Fruit fly (Drosophila melanogaster): Measurements from ENCODE around the gene Gr36c.

The Gr36c gene

dm6 chr2L:17221462-17221861 lies 41.3 kb downstream of the Gr36c start:
- TF ChIP-seq h (optimal IDR thresholded peaks at IDR 0.05) (no peak), insv (optimal IDR thresholded peaks at IDR 0.05) (no peak), psq (optimal IDR thresholded peaks at IDR 0.05) (no peak)

- TF ChIP-seq psq (optimal IDR thresholded peaks at IDR 0.05) (no peak), ttk (optimal IDR thresholded peaks at IDR 0.05) (no peak), insv (optimal IDR thresholded peaks at IDR 0.05) (no peak), h (optimal IDR thresholded peaks at IDR 0.05) (no peak), Myc (optimal IDR thresholded peaks at IDR 0.05) (no peak), Sin3A (optimal IDR thresholded peaks at IDR 0.05) (no peak)
Observed at dm6 chr2L:17222176-17222575, 42.0 kb downstream of the Gr36c start.

dm6 chr2L:17223493-17223892 lies 43.4 kb downstream of the Gr36c start:
- TF ChIP-seq Sin3A (optimal IDR thresholded peaks at IDR 0.05) (no peak), Myc (optimal IDR thresholded peaks at IDR 0.05) (no peak), ttk (optimal IDR thresholded peaks at IDR 0.05) (no peak), psq (optimal IDR thresholded peaks at IDR 0.05) (no peak), h (optimal IDR thresholded peaks at IDR 0.05) (no peak), insv (optimal IDR thresholded peaks at IDR 0.05) (no peak)

dm6 chr2L:17227102-17227501 lies 47.0 kb downstream of the Gr36c start:
- no peak for TF ChIP-seq insv (optimal IDR thresholded peaks at IDR 0.05)
- no peak for TF ChIP-seq h (optimal IDR thresholded peaks at IDR 0.05)
- TF ChIP-seq ttk (optimal IDR thresholded peaks at IDR 0.05) = no peak
- no peak for TF ChIP-seq Myc (optimal IDR thresholded peaks at IDR 0.05)
- no peak for TF ChIP-seq Sin3A (optimal IDR thresholded peaks at IDR 0.05)
- TF ChIP-seq psq (optimal IDR thresholded peaks at IDR 0.05) = no peak

- TF ChIP-seq Myc (optimal IDR thresholded peaks at IDR 0.05) = no peak
Observed at dm6 chr2L:17228119-17228518, 48.0 kb downstream of the Gr36c start.

- TF ChIP-seq ttk (optimal IDR thresholded peaks at IDR 0.05) (no peak), Myc (optimal IDR thresholded peaks at IDR 0.05) (no peak), insv (optimal IDR thresholded peaks at IDR 0.05) (no peak), Sin3A (optimal IDR thresholded peaks at IDR 0.05) (no peak), h (optimal IDR thresholded peaks at IDR 0.05) (no peak), psq (optimal IDR thresholded peaks at IDR 0.05) (no peak)
Observed at dm6 chr2L:17229394-17229793, 49.3 kb downstream of the Gr36c start.
